Fruit fly (Drosophila melanogaster): ENCODE results near the gene mtm.

Gene mtm

DNA sequence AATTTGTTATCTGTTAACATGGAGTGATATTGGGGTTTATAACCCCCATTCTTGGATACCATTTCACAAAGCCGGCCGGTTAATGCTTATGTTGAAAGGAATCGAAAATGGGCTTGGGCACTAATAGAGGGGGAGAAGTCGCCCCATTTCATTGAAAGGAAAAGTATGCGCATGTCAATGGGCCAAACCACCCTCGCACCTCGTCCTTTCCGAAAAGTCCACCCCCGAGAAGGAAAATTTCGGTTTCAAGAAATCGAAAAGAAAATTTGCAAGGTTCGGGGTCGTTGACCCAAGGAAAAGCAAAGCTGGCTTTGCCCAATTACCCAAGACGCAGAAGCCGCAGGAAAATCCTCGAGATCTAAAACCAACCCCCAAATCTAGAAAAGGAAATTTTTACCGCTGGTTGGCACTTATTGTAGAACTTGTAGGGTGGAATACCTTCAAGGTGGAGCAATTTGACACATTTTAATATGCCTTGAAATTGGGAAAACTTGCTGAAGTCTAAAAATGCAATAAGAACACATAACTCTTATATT is 40.1 kb upstream of the mtm start:
- peak; percentile 93 for TF ChIP-seq pros (GFP tag; optimal IDR thresholded peaks at IDR 0.05)
- peak; percentile 27; the same call in 1 of the 2 replicates for TF ChIP-seq crol (GFP tag; IDR thresholded peaks at IDR 0.05)
- peak; percentile 68 for TF ChIP-seq ewg (GFP tag; optimal IDR thresholded peaks at IDR 0.05)
- peak; percentile 99 for TF ChIP-seq CG13894 (tag; optimal IDR thresholded peaks at IDR 0.05)
- TF ChIP-seq seq (GFP tag; IDR thresholded peaks at IDR 0.05): peak; percentile 65; the same call in 1 of the 2 replicates
- TF ChIP-seq CG7357 (GFP tag; IDR thresholded peaks at IDR 0.05): no peak
- TF ChIP-seq CG6689 (GFP tag; IDR thresholded peaks at IDR 0.05): peak; percentile 10; the same call in 1 of the 2 replicates
- no peak for TF ChIP-seq corto (GFP tag; optimal IDR thresholded peaks at IDR 0.05)
- no peak for TF ChIP-seq CTCF (GFP tag; optimal IDR thresholded peaks at IDR 0.05)
- 0 out of 3 replicates have a peak, but pooled peaks have one; percentile 10 for TF ChIP-seq otp (GFP tag; IDR thresholded peaks at IDR 0.05)
- no peak for TF ChIP-seq CG1024 (GFP tag; IDR thresholded peaks at IDR 0.05)

DNA sequence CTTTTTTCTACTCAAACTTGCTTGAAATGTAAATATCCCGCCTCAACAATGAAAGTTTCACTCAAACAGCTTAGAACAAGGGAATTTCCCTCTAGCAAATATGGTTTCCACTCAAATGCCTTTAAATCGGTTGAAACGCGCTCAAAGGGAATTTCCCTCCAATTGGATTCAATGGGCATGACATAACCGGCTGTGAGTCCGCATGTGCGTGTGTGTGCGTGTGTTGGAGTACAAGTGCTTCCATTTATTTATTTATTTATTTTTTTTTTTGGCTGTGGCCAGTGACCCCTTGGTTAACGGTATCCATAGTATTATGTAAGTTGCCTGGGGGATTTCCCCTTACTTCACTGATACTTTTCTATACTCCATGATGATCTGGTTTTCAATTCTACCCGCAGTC is 39.3 kb upstream of the mtm start:
- TF ChIP-seq CG12104 (GFP tag; optimal IDR thresholded peaks at IDR 0.05) (no peak), CG4730 (GFP tag; IDR thresholded peaks at IDR 0.05) (no peak), abd-A (tag; optimal IDR thresholded peaks at IDR 0.05) (peak; percentile 12), rib (GFP tag; IDR thresholded peaks at IDR 0.05) (no peak), CG18262 (tag; optimal IDR thresholded peaks at IDR 0.05) (no peak), chinmo (GFP tag; IDR thresholded peaks at IDR 0.05; ENCODE audit: partially characterized antibody) (peak; percentile 81; the same call in 2 of the 4 replicates), sd (tag; optimal IDR thresholded peaks at IDR 0.05) (peak; percentile 1), CG6689 (GFP tag; IDR thresholded peaks at IDR 0.05) (no peak), CG9797 (GFP tag; optimal IDR thresholded peaks at IDR 0.05) (no peak), CG34224 (GFP tag; IDR thresholded peaks at IDR 0.05; ENCODE audit: partially characterized antibody) (no peak), dpn (GFP tag; optimal IDR thresholded peaks at IDR 0.05) (no peak), stwl (tag; optimal IDR thresholded peaks at IDR 0.05) (peak; percentile 14), Lpt (GFP tag; optimal IDR thresholded peaks at IDR 0.05) (no peak), ERR (GFP tag; optimal IDR thresholded peaks at IDR 0.05) (no peak), CG5180 (GFP tag; optimal IDR thresholded peaks at IDR 0.05) (peak; percentile 40), BEAF-32 (GFP tag; optimal IDR thresholded peaks at IDR 0.05) (no peak), CG13287 (GFP tag; IDR thresholded peaks at IDR 0.05; ENCODE audit: partially characterized antibody) (peak; percentile 8; the same call in 1 of the 2 replicates), tgo (GFP tag; IDR thresholded peaks at IDR 0.05) (no peak), lilli (GFP tag; optimal IDR thresholded peaks at IDR 0.05) (no peak), NC2β (GFP tag; optimal IDR thresholded peaks at IDR 0.05) (no peak), Adf1 (GFP tag; IDR thresholded peaks at IDR 0.05) (no peak; the same call in 1 of the 2 replicates), CG10321 (GFP tag; IDR thresholded peaks at IDR 0.05) (no peak), cg (GFP tag; optimal IDR thresholded peaks at IDR 0.05) (peak; percentile 71), esg (GFP tag; conservative IDR thresholded peaks at IDR 0.05) (no peak), sens (GFP tag) (no peak), z (GFP tag; IDR thresholded peaks at IDR 0.05) (peak; percentile 97), insv (GFP tag; optimal IDR thresholded peaks at IDR 0.05) (peak in 1 of 2 experiments; percentile 90), CG33557 (GFP tag; optimal IDR thresholded peaks at IDR 0.05) (no peak), Pdp1 (GFP tag; optimal IDR thresholded peaks at IDR 0.05) (peak in 1 of 2 experiments; percentile 98), chm (GFP tag; IDR thresholded peaks at IDR 0.05) (peak; percentile 32; the same call in 1 of the 2 replicates), Elba2 (GFP tag; optimal IDR thresholded peaks at IDR 0.05) (no peak), vvl (GFP tag; IDR thresholded peaks at IDR 0.05) (0 out of 2 replicates have a peak, but pooled peaks have one; percentile 25), ato (GFP tag; IDR thresholded peaks at IDR 0.05; ENCODE audit: partially characterized antibody) (peak; percentile 15; the same call in 1 of the 2 replicates), CG11504 (tag; optimal IDR thresholded peaks at IDR 0.05) (no peak), sqz (GFP tag; optimal IDR thresholded peaks at IDR 0.05) (peak; percentile 90), CG34422 (GFP tag; IDR thresholded peaks at IDR 0.05) (no peak), exex (tag; optimal IDR thresholded peaks at IDR 0.05) (no peak), mirr (GFP tag; optimal IDR thresholded peaks at IDR 0.05) (no peak)

All from whole organism, embryonic.